Worm (Caenorhabditis elegans): Measurements from ENCODE around the gene F18A12.7.

- TF ChIP-seq lir-3 (tag; optimal IDR thresholded peaks at IDR 0.05; ENCODE audit: poor library complexity) (no peak), ama-1 (optimal IDR thresholded peaks at IDR 0.05) (no peak), sox-4 (tag; optimal IDR thresholded peaks at IDR 0.05) (no peak), snpc-4 (tag; optimal IDR thresholded peaks at IDR 0.05) (no peak), mdl-1 (tag; optimal IDR thresholded peaks at IDR 0.05) (no peak)
Observed at ce11 chrII:3376789-3377188, 37.5 kb downstream of the F18A12.7 start, which contains the start of gene bath-9.
